Worm (Caenorhabditis elegans) whole organism, L1 larva: ENCODE measurements around the gene str-94.

Experiments used
- ama-1 ChIP-seq: fragments of 150-350 bp; optimal IDR thresholded peaks from 2 replicates; lab custom pipeline; 2014
- blmp-1 ChIP-seq: fragments of 150-350 bp; optimal IDR thresholded peaks from 2 replicates; lab custom pipeline; 2014; ENCODE audit warnings: missing biosample characterization, missing genetic modification characterization
- ceh-82 ChIP-seq, 3 experiments: fragments of 150-350 bp in 1 of 3; sonication (generic microtip) in 2 of 3; optimal IDR thresholded peaks; 2 replicates each; lab custom pipeline; 2014 to 2017; ENCODE audit warnings: missing biosample characterization in 3 of 3, missing genetic modification characterization in 3 of 3
- ceh-88 ChIP-seq: fragments of 200-800 bp; sonication (Bioruptor generic); IDR thresholded peaks from 2 replicates; pipeline ENCODE4 v1.3.6; 2022; ENCODE audit warnings: missing genetic modification characterization, missing compliant biosample characterization
- ces-1 ChIP-seq: fragments of 150-350 bp; optimal IDR thresholded peaks from 2 replicates; lab custom pipeline; 2014; ENCODE audit warnings: missing biosample characterization, missing genetic modification reagents, missing genetic modification characterization
- dpl-1 ChIP-seq, 3 experiments: fragments of 150-350 bp in 2 of 3; sonication (generic microtip) in 1 of 3; optimal IDR thresholded peaks; 2 replicates each; lab custom pipeline; 2014 to 2017; ENCODE audit warnings: missing biosample characterization in 3 of 3, missing genetic modification characterization in 3 of 3, missing genetic modification reagents in 3 of 3
- efl-1 ChIP-seq, 4 experiments: fragments of 150-350 bp; optimal IDR thresholded peaks in 3 of 4; peaks in 1 of 4; 1 replicate in 1 of 4; 2 replicates in 3 of 4; lab custom pipeline; 2014; ENCODE audit warnings: missing biosample characterization in 2 of 4, missing genetic modification characterization in 2 of 4, missing genetic modification reagents in 2 of 4
- efl-3 ChIP-seq: fragments of 200-800 bp; sonication (Bioruptor generic); optimal IDR thresholded peaks from 2 replicates; lab custom pipeline; 2018; ENCODE audit warnings: mild to moderate bottlenecking, missing genetic modification characterization, missing compliant biosample characterization
- egl-13 ChIP-seq: sonication (generic microtip); optimal IDR thresholded peaks from 2 replicates; lab custom pipeline; 2016; ENCODE audit warnings: missing genotype, missing genetic modification reagents, missing genetic modification characterization, missing compliant biosample characterization
- elt-2 ChIP-seq: sonication (generic microtip); optimal IDR thresholded peaks from 2 replicates; lab custom pipeline; 2016; ENCODE audit warnings: missing genetic modification characterization, mild to moderate bottlenecking, inconsistent platforms, missing compliant biosample characterization, missing genetic modification reagents
- fkh-10 ChIP-seq: sonication (generic microtip); optimal IDR thresholded peaks from 2 replicates; lab custom pipeline; 2017; ENCODE audit warnings: missing biosample characterization, missing genetic modification reagents, missing genetic modification characterization
- fkh-4 ChIP-seq: sonication (generic microtip); optimal IDR thresholded peaks from 2 replicates; lab custom pipeline; 2016; ENCODE audit warnings: missing compliant biosample characterization, missing genetic modification characterization, borderline replicate concordance
- fkh-8 ChIP-seq: sonication (generic microtip); optimal IDR thresholded peaks from 2 replicates; lab custom pipeline; 2016; ENCODE audit warnings: mild to moderate bottlenecking, missing genetic modification characterization, missing compliant biosample characterization
- fos-1 ChIP-seq: fragments of 150-350 bp; optimal IDR thresholded peaks from 2 replicates; lab custom pipeline; 2014; ENCODE audit warnings: missing biosample characterization, missing genetic modification characterization
- grh-1 ChIP-seq: fragments of 200-800 bp; sonication (Bioruptor generic); IDR thresholded peaks from 2 replicates; pipeline ENCODE4 v1.3.6; 2022; ENCODE audit warnings: missing genetic modification reagents, missing genetic modification characterization, missing compliant biosample characterization
- irx-1 ChIP-seq: sonication (generic microtip); optimal IDR thresholded peaks from 2 replicates; lab custom pipeline; 2016; ENCODE audit warnings: missing genetic modification characterization, missing compliant biosample characterization
- lin-14 ChIP-seq: fragments of 200-800 bp; sonication (Bioruptor generic); optimal IDR thresholded peaks from 2 replicates; lab custom pipeline; 2018; ENCODE audit warnings: mild to moderate bottlenecking, missing genetic modification characterization, moderate library complexity, missing compliant biosample characterization
- lin-15B ChIP-seq: fragments of 150-350 bp; sonication (generic microtip); optimal IDR thresholded peaks from 3 replicates; lab custom pipeline; 2014; ENCODE audit warnings: missing biosample characterization, missing genetic modification characterization
- lin-35 ChIP-seq, 2 experiments: fragments of 150-350 bp; optimal IDR thresholded peaks; 2 replicates each; lab custom pipeline; 2014; ENCODE audit warnings: missing biosample characterization in 2 of 2, missing genetic modification characterization in 2 of 2, missing genetic modification reagents in 2 of 2
- lin-39 ChIP-seq: fragments of 150-350 bp; optimal IDR thresholded peaks from 2 replicates; lab custom pipeline; 2014; ENCODE audit warnings: missing biosample characterization, missing genetic modification reagents, missing genetic modification characterization
- lsy-2 ChIP-seq, 2 experiments: fragments of 150-350 bp; optimal IDR thresholded peaks; 2 replicates each; lab custom pipeline; 2014; ENCODE audit warnings: missing biosample characterization in 2 of 2, missing genetic modification characterization in 2 of 2
- mab-9 ChIP-seq: fragments of 200-800 bp; sonication (Bioruptor generic); IDR thresholded peaks from 2 replicates; pipeline ENCODE4 v1.3.6; 2022; ENCODE audit warnings: missing genetic modification reagents, missing genetic modification characterization, missing compliant biosample characterization
- mdl-1 ChIP-seq, 2 experiments: fragments of 150-350 bp; optimal IDR thresholded peaks; 2 replicates each; lab custom pipeline; 2014 to 2017; ENCODE audit warnings: missing biosample characterization in 2 of 2, missing genetic modification characterization in 2 of 2, inconsistent platforms in 1 of 2
- mef-2 ChIP-seq: fragments of 150-350 bp; optimal IDR thresholded peaks from 2 replicates; lab custom pipeline; 2014; ENCODE audit warnings: missing biosample characterization, missing genetic modification characterization
- mep-1 ChIP-seq: fragments of 150-350 bp; optimal IDR thresholded peaks from 2 replicates; lab custom pipeline; 2014; ENCODE audit warnings: missing biosample characterization, missing genetic modification characterization
- nhr-12 ChIP-seq: sonication (generic microtip); optimal IDR thresholded peaks from 2 replicates; lab custom pipeline; 2017; ENCODE audit warnings: missing biosample characterization, missing genetic modification characterization
- nhr-19 ChIP-seq: fragments of 200-800 bp; sonication (Bioruptor generic); conservative IDR thresholded peaks from 2 replicates; pipeline ENCODE4 v1.3.6; 2022; ENCODE audit warnings: missing genetic modification characterization, missing compliant biosample characterization
- nhr-20 ChIP-seq: sonication (generic microtip); optimal IDR thresholded peaks from 2 replicates; lab custom pipeline; 2016; ENCODE audit warnings: mild to moderate bottlenecking, missing genetic modification characterization, missing compliant biosample characterization
- nhr-47 ChIP-seq: sonication (generic microtip); optimal IDR thresholded peaks from 2 replicates; lab custom pipeline; 2016; ENCODE audit warnings: mild to moderate bottlenecking, missing genetic modification characterization, moderate library complexity, missing compliant biosample characterization
- nhr-71 ChIP-seq: sonication (generic microtip); optimal IDR thresholded peaks from 2 replicates; lab custom pipeline; 2016; ENCODE audit warnings: mild to moderate bottlenecking, missing genetic modification characterization, moderate library complexity, missing compliant biosample characterization
- nhr-84 ChIP-seq: sonication (generic microtip); optimal IDR thresholded peaks from 2 replicates; lab custom pipeline; 2017; ENCODE audit warnings: missing biosample characterization, missing genetic modification characterization
- nhr-85 ChIP-seq: sonication (generic microtip); peaks from one replicate; lab custom pipeline; 2016; ENCODE audit warnings: missing genetic modification characterization, inconsistent platforms, missing compliant biosample characterization
- nhr-90 ChIP-seq: sonication (generic microtip); optimal IDR thresholded peaks from 2 replicates; lab custom pipeline; 2016; ENCODE audit warnings: mild to moderate bottlenecking, missing genetic modification characterization, missing compliant biosample characterization; ENCODE audit not compliant: poor library complexity
- skn-1 ChIP-seq: fragments of 150-350 bp; optimal IDR thresholded peaks from 2 replicates; lab custom pipeline; 2014; ENCODE audit warnings: missing biosample characterization, missing genetic modification characterization
- snu-23 ChIP-seq: sonication (generic microtip); optimal IDR thresholded peaks from 2 replicates; lab custom pipeline; 2016; ENCODE audit warnings: missing genetic modification characterization, missing compliant biosample characterization
- sox-4 ChIP-seq: sonication (generic microtip); optimal IDR thresholded peaks from 2 replicates; lab custom pipeline; 2016; ENCODE audit warnings: missing genetic modification characterization, missing compliant biosample characterization
- sup-37 ChIP-seq: fragments of 200-800 bp; sonication (Bioruptor generic); optimal IDR thresholded peaks from 2 replicates; lab custom pipeline; 2018; ENCODE audit warnings: mild to moderate bottlenecking, missing genetic modification characterization, missing compliant biosample characterization
- swsn-7 ChIP-seq: sonication (generic microtip); optimal IDR thresholded peaks from 2 replicates; lab custom pipeline; 2016; ENCODE audit warnings: missing genetic modification characterization, missing compliant biosample characterization
- tbx-2 ChIP-seq: sonication (generic microtip); optimal IDR thresholded peaks from 2 replicates; lab custom pipeline; 2016; ENCODE audit warnings: missing genetic modification characterization, missing compliant biosample characterization
- tlp-1 ChIP-seq: fragments of 150-350 bp; optimal IDR thresholded peaks from 2 replicates; lab custom pipeline; 2014; ENCODE audit warnings: missing biosample characterization, missing genetic modification characterization
- unc-130 ChIP-seq: fragments of 150-350 bp; optimal IDR thresholded peaks from 2 replicates; lab custom pipeline; 2017; ENCODE audit warnings: missing biosample characterization, missing genetic modification characterization, inconsistent platforms
- unc-30 ChIP-seq: sonication (generic microtip); optimal IDR thresholded peaks from 2 replicates; lab custom pipeline; 2017; ENCODE audit warnings: missing biosample characterization, missing genetic modification characterization
- unc-62 ChIP-seq: fragments of 150-350 bp; optimal IDR thresholded peaks from 2 replicates; lab custom pipeline; 2014; ENCODE audit warnings: missing biosample characterization, missing genetic modification reagents, missing genetic modification characterization
- unc-86 ChIP-seq: sonication (generic microtip); optimal IDR thresholded peaks from 2 replicates; lab custom pipeline; 2016; ENCODE audit warnings: missing genetic modification characterization, missing compliant biosample characterization
- unc-98 ChIP-seq: fragments of 200-800 bp; sonication (Bioruptor generic); IDR thresholded peaks from 2 replicates; pipeline ENCODE4 v1.3.6; 2022; ENCODE audit warnings: missing genetic modification characterization, missing compliant biosample characterization
- zip-4 ChIP-seq: fragments of 200-800 bp; sonication (Bioruptor generic); optimal IDR thresholded peaks from 2 replicates; lab custom pipeline; 2018; ENCODE audit warnings: mild to moderate bottlenecking, missing genetic modification characterization, moderate library complexity, missing compliant biosample characterization
- ztf-11 ChIP-seq, 2 experiments: sonication (generic microtip); optimal IDR thresholded peaks; 2 replicates each; lab custom pipeline; 2016 to 2017; ENCODE audit warnings: missing genetic modification characterization in 2 of 2, missing biosample characterization in 1 of 2, missing compliant biosample characterization in 1 of 2

Gene str-94

ce11 chrV:9220444-9220843 is 28.7 kb downstream of the str-94 start (continued):
- TF ChIP-seq ztf-11 (tag; optimal IDR thresholded peaks at IDR 0.05; lab: Kevin White, UChicago) (no peak), ama-1 (lab: Kevin White, UChicago) (no peak), lin-35 (GFP tag; optimal IDR thresholded peaks at IDR 0.05; lab: Kevin White, UChicago) (peak; percentile 87 to 95), mab-9 (GFP tag; lab: Robert Waterston, UW) (no peak), nhr-20 (tag; lab: Kevin White, UChicago) (peak; percentile 49), nhr-71 (peak; percentile 64), nhr-85 (tag; lab: Kevin White, UChicago) (peak; percentile 44), mep-1 (peak; percentile 20), blmp-1 (tag; lab: Kevin White, UChicago) (peak; percentile 62), unc-86 (peak; percentile 29), tbx-2 (tag; lab: Kevin White, UChicago) (peak; percentile 42), lin-39 (no peak), unc-62 (GFP tag; lab: Kevin White, UChicago) (no peak), skn-1 (peak; percentile 54), lsy-2 (tag; optimal IDR thresholded peaks at IDR 0.05; lab: Kevin White, UChicago) (peak; percentile 36 to 74)

- no peak for TF ChIP-seq efl-1 (optimal IDR thresholded peaks at IDR 0.05; lab: Kevin White, UChicago)
- TF ChIP-seq efl-1 (GFP tag; optimal IDR thresholded peaks at IDR 0.05 in 1 of 2; lab: Kevin White, UChicago) = peak in 1 of 2 experiments; percentile 90
- TF ChIP-seq nhr-84 (tag; lab: Kevin White, UChicago) = no peak
These were observed 29.7 kb downstream of the str-94 start for ce11 chrV:9219390-9219733.

ce11 chrV:9218655-9219389 is 30.3 kb downstream of the str-94 start:
- TF ChIP-seq lin-15B = no peak
- TF ChIP-seq ces-1 (GFP tag; lab: Kevin White, UChicago) = no peak
- TF ChIP-seq sox-4 = no peak
- no peak for TF ChIP-seq mef-2 (tag; lab: Kevin White, UChicago)
- peak; percentile 2 for TF ChIP-seq elt-2
- peak; percentile 23 for TF ChIP-seq fkh-8
- TF ChIP-seq fkh-4 (tag; lab: Kevin White, UChicago) = no peak
- TF ChIP-seq nhr-90 (tag; lab: Kevin White, UChicago) = no peak
- TF ChIP-seq mdl-1 (tag; optimal IDR thresholded peaks at IDR 0.05; lab: Kevin White, UChicago) = no peak
- peak; percentile 35 for TF ChIP-seq fkh-10 (GFP tag; lab: Kevin White, UChicago)
- no peak for TF ChIP-seq nhr-85 (tag; lab: Kevin White, UChicago)
- TF ChIP-seq egl-13 (tag; lab: Kevin White, UChicago) = no peak
- TF ChIP-seq ceh-88 = no peak
- no peak for TF ChIP-seq nhr-12 (tag; lab: Kevin White, UChicago)
- TF ChIP-seq irx-1 (tag; lab: Kevin White, UChicago) = no peak
- peak; percentile 29 for TF ChIP-seq nhr-71
- TF ChIP-seq lin-35 (GFP tag; optimal IDR thresholded peaks at IDR 0.05; lab: Kevin White, UChicago) = peak in 1 of 2 experiments; percentile 17
- TF ChIP-seq swsn-7 = peak; percentile 8
- TF ChIP-seq skn-1 = peak; percentile 22
- TF ChIP-seq nhr-47 (tag; lab: Kevin White, UChicago) = peak; percentile 14
- no peak for TF ChIP-seq sup-37 (GFP tag; lab: Kevin White, UChicago)
- TF ChIP-seq lin-14 = peak; percentile 86
- peak in 1 of 3 experiments; percentile 27 for TF ChIP-seq dpl-1 (GFP tag; optimal IDR thresholded peaks at IDR 0.05; lab: Kevin White, UChicago)
- no peak for TF ChIP-seq zip-4 (GFP tag; lab: Kevin White, UChicago)
- TF ChIP-seq efl-3 (GFP tag; lab: Kevin White, UChicago) = no peak
- TF ChIP-seq snu-23 (GFP tag; lab: Kevin White, UChicago) = peak; percentile 8
- no peak for TF ChIP-seq nhr-19
- TF ChIP-seq unc-62 (GFP tag; lab: Kevin White, UChicago) = no peak
- TF ChIP-seq ceh-82 (tag; optimal IDR thresholded peaks at IDR 0.05; lab: Kevin White, UChicago) = peak in 1 of 3 experiments; percentile 42
- TF ChIP-seq unc-30 (tag; lab: Kevin White, UChicago) = no peak
- TF ChIP-seq tlp-1 (tag; lab: Kevin White, UChicago) = no peak
- no peak for TF ChIP-seq fos-1 (tag; lab: Kevin White, UChicago)
- TF ChIP-seq unc-130 (tag; lab: Kevin White, UChicago) = no peak
- no peak for TF ChIP-seq tbx-2 (tag; lab: Kevin White, UChicago)
- TF ChIP-seq lsy-2 (tag; optimal IDR thresholded peaks at IDR 0.05; lab: Kevin White, UChicago) = peak in 1 of 2 experiments; percentile 6
- no peak for TF ChIP-seq unc-98
- peak; percentile 45; the same call in 1 of the 2 replicates for TF ChIP-seq mab-9 (GFP tag; lab: Robert Waterston, UW)
- no peak for TF ChIP-seq grh-1 (GFP tag; lab: Robert Waterston, UW)
- TF ChIP-seq unc-86 = peak; percentile 23
